Worm (Caenorhabditis elegans): ENCODE data around the gene agl-1.
"Not testable (repeated sequence)": the region's sequence is repeated elsewhere in the genome, so short reads cannot be mapped to it uniquely, and the experiment has no call there.

DNA sequence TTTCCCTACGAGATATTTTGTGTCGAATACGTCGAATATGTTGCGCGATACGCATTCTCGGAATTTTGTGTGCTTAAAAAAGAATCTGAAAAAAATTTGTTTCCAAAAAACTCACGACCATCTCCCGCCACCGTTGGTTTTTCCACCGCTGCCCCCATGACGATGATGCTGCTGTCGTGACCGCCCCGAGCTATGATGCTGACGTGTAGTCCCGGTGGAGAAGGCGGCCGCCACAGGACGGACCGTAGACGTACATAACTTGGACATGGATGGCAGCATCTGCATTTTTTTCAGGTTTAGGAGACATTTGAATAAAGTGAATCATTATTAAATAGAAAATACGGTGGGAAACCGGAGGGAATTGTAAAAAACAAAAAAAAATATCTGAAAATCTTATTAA, 13.7 kb downstream of the agl-1 start, which contains the start of gene ddl-3:
- not testable (repeated sequence) for TF ChIP-seq unc-130 (GFP tag; optimal IDR thresholded peaks at IDR 0.05); nhr-77 (tag; optimal IDR thresholded peaks at IDR 0.05); pha-4 (GFP tag; IDR thresholded peaks at IDR 0.05); pha-4 (tag; optimal IDR thresholded peaks at IDR 0.05); ctbp-1 (GFP tag; IDR thresholded peaks at IDR 0.05); daf-19 (GFP tag; conservative IDR thresholded peaks at IDR 0.05); ZK546.5 (tag; optimal IDR thresholded peaks at IDR 0.05); skn-1 (tag; optimal IDR thresholded peaks at IDR 0.05); fkh-10 (GFP tag; optimal IDR thresholded peaks at IDR 0.05); egl-27 (tag; optimal IDR thresholded peaks at IDR 0.05); jun-1 (tag; optimal IDR thresholded peaks at IDR 0.05); unc-62 (GFP tag; optimal IDR thresholded peaks at IDR 0.05 in 1 of 2); unc-62 (tag; optimal IDR thresholded peaks at IDR 0.05); nhr-102 (tag; optimal IDR thresholded peaks at IDR 0.05)

Measured in whole organism, L4 larva.